Fruit fly (Drosophila melanogaster): ENCODE measurements around the gene CG13806.

CG13806 gene

dm6 chr3L:2265692-2266444, at the start of gene CG13806, which contains the start of gene ecd (continued):
- TF ChIP-seq br (optimal IDR thresholded peaks at IDR 0.05) (no peak), Abd-B (GFP tag; optimal IDR thresholded peaks at IDR 0.05) (peak; percentile 83), mirr (GFP tag; optimal IDR thresholded peaks at IDR 0.05) (peak; percentile 11), gcm2 (GFP tag; optimal IDR thresholded peaks at IDR 0.05) (no peak), CG12155 (GFP tag; optimal IDR thresholded peaks at IDR 0.05) (peak; percentile 42), chinmo (GFP tag; IDR thresholded peaks at IDR 0.05; ENCODE audit: partially characterized antibody) (peak; percentile 93), Dfd (GFP tag; optimal IDR thresholded peaks at IDR 0.05) (no peak), CG6791 (GFP tag; IDR thresholded peaks at IDR 0.05; ENCODE audit: partially characterized antibody) (peak; percentile 97), CG43689 (GFP tag; IDR thresholded peaks at IDR 0.05) (no peak), Sry-δ (GFP tag; optimal IDR thresholded peaks at IDR 0.05) (peak; percentile 98), CG18764 (GFP tag; optimal IDR thresholded peaks at IDR 0.05) (no peak), pum (GFP tag; optimal IDR thresholded peaks at IDR 0.05) (peak; percentile 23), bab2 (GFP tag; optimal IDR thresholded peaks at IDR 0.05) (peak; percentile 10), grau (tag; optimal IDR thresholded peaks at IDR 0.05) (no peak), sisA (GFP tag; IDR thresholded peaks at IDR 0.05) (peak; percentile 59), repo (GFP tag; optimal IDR thresholded peaks at IDR 0.05) (peak; percentile 38), CG4360 (GFP tag; IDR thresholded peaks at IDR 0.05) (no peak), maf-S (GFP tag; optimal IDR thresholded peaks at IDR 0.05) (peak; percentile 53), Ets65A (GFP tag) (peak; percentile 93), ems (GFP tag; optimal IDR thresholded peaks at IDR 0.05) (no peak), CG1529 (GFP tag; optimal IDR thresholded peaks at IDR 0.05) (no peak), ci (GFP tag; IDR thresholded peaks at IDR 0.05) (peak; percentile 47; the same call in 1 of the 3 replicates), CG7963 (GFP tag; IDR thresholded peaks at IDR 0.05; ENCODE audit: partially characterized antibody) (peak; percentile 93), Hmr (GFP tag; optimal IDR thresholded peaks at IDR 0.05) (peak; percentile 73), CG8290 (GFP tag; optimal IDR thresholded peaks at IDR 0.05) (no peak), CG8290 (tag; optimal IDR thresholded peaks at IDR 0.05) (peak; percentile 15 to 79), tin (GFP tag; optimal IDR thresholded peaks at IDR 0.05) (peak; percentile 22), otp (GFP tag; IDR thresholded peaks at IDR 0.05) (no peak), tx (GFP tag; optimal IDR thresholded peaks at IDR 0.05) (peak; percentile 26), Atf-2 (GFP tag; optimal IDR thresholded peaks at IDR 0.05) (peak; percentile 45), CG14441 (GFP tag; IDR thresholded peaks at IDR 0.05) (0 out of 2 replicates have a peak, but pooled peaks have one; percentile 45), nmo (GFP tag; optimal IDR thresholded peaks at IDR 0.05) (peak; percentile 82), Side (GFP tag; optimal IDR thresholded peaks at IDR 0.05) (peak; percentile 17), CG8089 (GFP tag; optimal IDR thresholded peaks at IDR 0.05) (peak; percentile 3), CTCF (GFP tag; optimal IDR thresholded peaks at IDR 0.05) (peak; percentile 65), CG10959 (GFP tag; IDR thresholded peaks at IDR 0.05) (peak; percentile 32; the same call in 1 of the 2 replicates), CG8359 (GFP tag; optimal IDR thresholded peaks at IDR 0.05; ENCODE audit: borderline replicate concordance) (no peak), HLHmδ (GFP tag; optimal IDR thresholded peaks at IDR 0.05) (peak; percentile 33), Adf1 (GFP tag; IDR thresholded peaks at IDR 0.05) (peak; percentile 56), luna (GFP tag; optimal IDR thresholded peaks at IDR 0.05) (peak; percentile 37), phol (tag; optimal IDR thresholded peaks at IDR 0.05) (peak; percentile 74), vfl (GFP tag; optimal IDR thresholded peaks at IDR 0.05) (peak; percentile 39), Sry-β (GFP tag; optimal IDR thresholded peaks at IDR 0.05) (no peak), wdn (GFP tag; IDR thresholded peaks at IDR 0.05) (peak; percentile 44; the same call in 1 of the 2 replicates), CG2875 (GFP tag; optimal IDR thresholded peaks at IDR 0.05) (no peak), ERR (GFP tag; optimal IDR thresholded peaks at IDR 0.05) (peak; percentile 25), HmgZ (tag; optimal IDR thresholded peaks at IDR 0.05) (peak; percentile 55), Rfx (GFP tag; IDR thresholded peaks at IDR 0.05) (peak; percentile 84), NC2β (GFP tag; optimal IDR thresholded peaks at IDR 0.05) (peak; percentile 11), Doc3 (GFP tag; IDR thresholded peaks at IDR 0.05; ENCODE audit: partially characterized antibody) (peak; percentile 93), Med (GFP tag) (peak; percentile 86)

All from whole organism, embryonic.